Fruit fly (Drosophila melanogaster) S2 (cell line): Measurements from ENCODE around the gene FoxL1.

Experiments used
- CG8478 ChIP-seq: fragments of >200 bp; optimal IDR thresholded peaks from 2 replicates; lab custom pipeline; 2018
- CTCF ChIP-seq, 2 experiments: fragments of >200 bp; optimal IDR thresholded peaks; 2 replicates each; lab custom pipeline; 2018

Gene FoxL1

DNA sequence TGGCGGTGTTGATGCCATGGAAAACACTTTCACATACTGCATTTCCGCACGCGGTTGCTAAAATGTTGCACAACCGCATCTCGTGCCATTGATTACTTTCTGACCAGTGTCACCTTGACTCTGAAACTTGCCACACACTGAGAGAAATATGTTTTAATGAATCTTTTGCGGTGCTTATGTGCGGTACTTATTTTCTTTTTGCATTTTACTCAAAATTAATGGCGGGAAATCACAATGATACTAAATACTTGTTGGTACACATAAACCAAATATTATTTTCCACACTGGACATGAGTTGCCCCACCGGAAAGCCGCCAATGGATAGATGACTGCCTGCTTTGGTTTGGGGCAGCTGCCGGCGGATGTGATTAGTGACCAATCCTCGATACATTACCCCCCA lies 38.1 kb downstream of the FoxL1 start:
- no peak for TF ChIP-seq CTCF (optimal IDR thresholded peaks at IDR 0.05; lab: Kevin White, UChicago)
- no peak for TF ChIP-seq CG8478 (lab: Kevin White, UChicago)

DNA sequence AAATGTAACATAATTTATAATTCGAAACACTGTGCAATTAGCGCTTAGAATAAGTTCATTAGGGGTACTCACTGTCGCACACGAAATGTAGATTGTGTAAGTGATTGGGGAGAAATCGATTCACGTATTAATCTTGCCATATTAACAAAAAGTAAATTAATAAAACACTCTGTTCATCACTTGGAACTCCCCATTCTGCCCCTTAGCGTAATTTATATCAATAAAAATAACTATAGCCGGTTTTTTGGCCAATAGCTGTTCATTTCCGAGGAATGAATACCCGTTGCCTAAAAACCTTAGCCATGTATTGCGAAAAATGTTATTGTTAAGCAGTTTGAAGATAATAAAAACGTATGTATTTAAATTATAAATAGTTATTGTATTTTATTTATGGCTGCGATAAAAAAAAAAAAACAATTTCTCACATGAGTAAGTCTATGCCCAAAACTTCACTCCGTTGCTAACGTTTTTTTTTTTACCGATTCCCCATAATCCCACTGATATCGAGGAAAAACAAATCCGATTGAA lies 40.7 kb downstream of the FoxL1 start, which contains the start of gene Ugt305A1:
Gene Ugt305A1 (plus strand): TSS at position 478 of the 528 bp plus-strand sequence.
- TF ChIP-seq CG8478 (lab: Kevin White, UChicago) (no peak), CTCF (optimal IDR thresholded peaks at IDR 0.05; lab: Kevin White, UChicago) (no peak)

DNA sequence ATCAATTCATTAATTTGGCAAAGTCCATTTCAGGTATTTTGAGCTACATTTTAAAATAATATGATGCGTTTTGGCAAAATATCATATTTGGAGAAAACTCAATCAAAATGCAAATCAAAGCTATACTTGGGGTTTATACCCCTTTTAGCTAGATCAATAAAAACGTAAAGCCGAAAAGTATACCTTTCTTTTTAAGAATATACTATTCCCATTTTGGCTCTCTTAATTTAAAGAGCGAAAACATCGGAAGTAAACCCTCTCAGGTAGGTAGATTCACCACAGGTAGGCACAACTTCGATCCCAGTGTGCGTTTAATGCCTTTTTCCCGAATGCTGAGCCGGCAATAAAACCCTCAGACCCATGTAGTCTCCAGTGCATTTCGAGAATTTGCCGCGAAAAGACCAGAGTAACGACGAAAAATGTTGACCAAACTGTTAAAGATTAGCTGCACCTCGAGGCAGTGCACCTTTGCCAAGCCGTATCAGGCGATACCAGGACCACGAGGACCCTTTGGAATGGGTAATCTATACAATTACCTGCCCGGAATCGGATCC lies 43.3 kb downstream of the FoxL1 start, which contains the start of gene dib:
Gene dib (plus strand): TSS at position 372 of the 554 bp plus-strand sequence.
- TF ChIP-seq CTCF (optimal IDR thresholded peaks at IDR 0.05; lab: Kevin White, UChicago), result no peak
- TF ChIP-seq CG8478 (lab: Kevin White, UChicago), result no peak

DNA sequence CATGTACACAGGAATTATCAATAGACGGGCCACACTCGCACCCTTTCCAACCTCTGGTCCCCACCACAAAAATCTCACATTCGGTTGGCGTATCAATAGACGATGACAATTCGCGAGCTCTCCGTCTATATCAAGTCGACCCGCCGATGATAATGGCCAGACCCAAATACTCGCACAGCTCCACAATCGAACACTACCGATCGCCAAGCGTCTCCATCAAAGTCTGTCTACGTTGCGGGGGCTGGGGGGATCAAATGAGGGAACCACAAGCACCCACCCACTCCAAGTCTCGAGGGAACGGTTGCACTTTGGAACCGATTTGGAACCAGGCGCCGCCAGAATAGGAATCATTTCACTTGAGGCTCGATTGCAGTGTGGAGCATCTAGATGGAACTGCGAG lies 49.7 kb downstream of the FoxL1 start:
- TF ChIP-seq CG8478 (lab: Kevin White, UChicago), result no peak
- no peak for TF ChIP-seq CTCF (optimal IDR thresholded peaks at IDR 0.05; lab: Kevin White, UChicago)

DNA sequence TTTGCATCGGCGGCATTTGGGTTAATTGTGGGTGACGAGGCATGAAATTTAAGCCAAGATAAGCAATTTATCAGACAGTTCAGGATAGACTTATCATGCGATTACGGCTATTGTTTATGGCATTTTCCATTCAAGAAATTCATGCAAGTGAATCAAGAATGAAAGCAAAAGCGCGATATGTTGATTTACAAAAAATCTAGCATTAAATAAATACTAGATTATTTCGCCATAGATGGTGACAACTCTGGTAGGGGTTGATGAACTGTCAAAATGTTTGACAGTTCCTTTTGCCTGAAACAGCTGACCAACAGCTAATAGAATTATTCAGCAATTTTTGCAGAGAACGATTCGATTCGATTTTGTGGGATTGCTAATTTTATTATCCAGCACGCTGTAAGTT lies 50.4 kb downstream of the FoxL1 start, which contains the start of gene CG32259:
Gene CG32259 (plus strand): TSS at position 301 of the 400 bp plus-strand sequence.
- no peak for TF ChIP-seq CG8478 (lab: Kevin White, UChicago)
- no peak for TF ChIP-seq CTCF (optimal IDR thresholded peaks at IDR 0.05; lab: Kevin White, UChicago)

DNA sequence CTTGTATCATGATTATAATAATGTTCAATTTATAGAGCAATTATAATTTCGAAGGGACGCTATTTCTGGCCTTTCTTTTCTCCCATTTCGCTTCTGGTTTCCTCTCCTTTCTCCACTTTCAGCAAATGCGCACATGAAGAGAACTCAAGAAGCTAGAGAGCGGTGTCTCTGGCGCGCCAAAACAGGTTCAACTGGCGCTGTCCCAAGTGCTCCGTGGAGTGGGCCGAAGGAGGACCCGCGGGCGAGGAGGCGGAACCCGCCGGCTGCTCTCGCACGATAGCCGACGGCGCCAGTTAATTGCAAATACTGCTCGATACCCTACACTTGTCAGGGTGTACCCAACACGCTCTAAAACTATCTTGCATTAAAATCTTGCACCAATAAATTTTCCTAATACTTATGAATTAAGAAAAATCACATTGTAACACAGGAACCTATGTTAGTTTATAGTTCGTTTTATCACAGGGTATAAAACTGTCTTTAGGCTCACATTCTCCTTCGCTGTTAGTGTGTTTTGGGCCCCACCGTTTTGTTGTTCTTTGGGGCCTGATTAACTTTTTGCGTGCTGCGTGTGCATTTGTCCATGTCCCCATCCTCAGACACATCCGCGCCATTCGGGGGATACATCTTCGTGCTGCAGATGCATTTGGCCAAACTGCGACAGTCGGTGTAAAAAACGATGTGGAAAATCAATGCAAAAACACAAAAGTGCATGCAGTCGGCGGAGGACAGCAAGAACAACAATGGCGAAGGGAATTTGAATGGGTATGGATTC lies 51.7 kb downstream of the FoxL1 start:
- TF ChIP-seq CTCF (optimal IDR thresholded peaks at IDR 0.05; lab: Kevin White, UChicago), result no peak
- TF ChIP-seq CG8478 (lab: Kevin White, UChicago), result no peak
